Fruit fly (Drosophila melanogaster) whole organism, embryonic: ENCODE measurements around the gene Nep5.

Experiments
- ATbp ChIP-seq: fragments of 200-800 bp; sonication (Bioruptor generic); optimal IDR thresholded peaks from 2 replicates; lab custom pipeline; 2017; ENCODE audit warnings: missing biosample characterization, mild to moderate bottlenecking, missing genetic modification characterization, missing genetic modification reagents
- Bgb ChIP-seq: fragments of 200-800 bp; sonication (Bioruptor generic); IDR thresholded peaks from 2 replicates; pipeline ENCODE4 v1.3.6; 2022; ENCODE audit warnings: missing biosample characterization, missing genetic modification characterization; ENCODE audit not compliant: partially characterized antibody
- CG10274 ChIP-seq: fragments of 200-800 bp; sonication (Bioruptor generic); optimal IDR thresholded peaks from 3 replicates; lab custom pipeline; 2017; ENCODE audit warnings: missing biosample characterization, mild to moderate bottlenecking, missing genetic modification characterization
- CG10321 ChIP-seq: fragments of 200-800 bp; sonication (Bioruptor generic); IDR thresholded peaks from 2 replicates; pipeline ENCODE4 v1.3.6; 2022; ENCODE audit warnings: missing biosample characterization, missing genetic modification characterization
- CG10565 ChIP-seq: fragments of 200-800 bp; sonication (Bioruptor generic); optimal IDR thresholded peaks from 3 replicates; lab custom pipeline; 2016; ENCODE audit warnings: missing biosample characterization, mild to moderate bottlenecking, missing genetic modification characterization
- CG12299 ChIP-seq: fragments of 200-800 bp; sonication (Bioruptor generic); optimal IDR thresholded peaks from 2 replicates; lab custom pipeline; 2018; ENCODE audit warnings: missing biosample characterization, mild to moderate bottlenecking, missing genetic modification characterization
- CG13424 ChIP-seq: fragments of 200-800 bp; sonication (Bioruptor generic); optimal IDR thresholded peaks from 2 replicates; lab custom pipeline; 2019; ENCODE audit warnings: missing biosample characterization, mild to moderate bottlenecking, missing genetic modification characterization, moderate library complexity
- CG15269 ChIP-seq: fragments of 200-800 bp; sonication (Bioruptor generic); optimal IDR thresholded peaks from 2 replicates; lab custom pipeline; 2018; ENCODE audit warnings: missing biosample characterization, mild to moderate bottlenecking, missing genetic modification characterization, moderate library complexity
- CG18011 ChIP-seq: fragments of 200-800 bp; sonication (Bioruptor generic); optimal IDR thresholded peaks from 2 replicates; lab custom pipeline; 2017; ENCODE audit warnings: missing biosample characterization, missing genetic modification characterization, mild to moderate bottlenecking, moderate library complexity, missing genotype
- CG2678 ChIP-seq: fragments of 200-800 bp; sonication (Bioruptor generic); optimal IDR thresholded peaks from 3 replicates; lab custom pipeline; 2019; ENCODE audit warnings: missing biosample characterization, mild to moderate bottlenecking, missing genetic modification characterization, moderate library complexity
- CG30020 ChIP-seq: fragments of 200-800 bp; optimal IDR thresholded peaks from 2 replicates; lab custom pipeline; 2019; ENCODE audit warnings: missing biosample characterization, mild to moderate bottlenecking, missing genetic modification characterization, moderate library complexity
- CG30431 ChIP-seq: fragments of 200-800 bp; sonication (Bioruptor generic); optimal IDR thresholded peaks from 2 replicates; lab custom pipeline; 2017; ENCODE audit warnings: missing biosample characterization, missing genetic modification characterization
- CG33213 ChIP-seq: fragments of 200-800 bp; sonication (Bioruptor generic); optimal IDR thresholded peaks from 3 replicates; lab custom pipeline; 2016; ENCODE audit warnings: missing biosample characterization, missing genetic modification characterization
- CG4854 ChIP-seq: fragments of 200-800 bp; sonication (Bioruptor generic); optimal IDR thresholded peaks from 2 replicates; lab custom pipeline; 2016; ENCODE audit warnings: missing biosample characterization, missing genetic modification characterization, inconsistent platforms
- CG7357 ChIP-seq: fragments of 200-800 bp; sonication (Bioruptor generic); IDR thresholded peaks from 3 replicates; pipeline ENCODE4 v1.3.6; 2022; ENCODE audit warnings: missing biosample characterization, missing genetic modification characterization
- CG8765 ChIP-seq: fragments of 200-800 bp; sonication (Bioruptor generic); IDR thresholded peaks from 2 replicates; pipeline ENCODE4 v1.3.6; 2022; ENCODE audit warnings: missing biosample characterization, missing genetic modification characterization
- CG9727 ChIP-seq: fragments of 200-800 bp; sonication (Bioruptor generic); optimal IDR thresholded peaks from 3 replicates; lab custom pipeline; 2017; ENCODE audit warnings: missing biosample characterization, mild to moderate bottlenecking, missing genetic modification characterization
- Camta ChIP-seq: fragments of 200-800 bp; sonication (Bioruptor generic); optimal IDR thresholded peaks from 2 replicates; lab custom pipeline; 2016; ENCODE audit warnings: missing biosample characterization, missing genetic modification characterization
- Dip3 ChIP-seq: fragments of 200-800 bp; sonication (Bioruptor generic); optimal IDR thresholded peaks from 3 replicates; lab custom pipeline; 2016; ENCODE audit warnings: missing biosample characterization, missing genetic modification characterization
- Dref ChIP-seq: fragments of 200-800 bp; sonication (Bioruptor generic); IDR thresholded peaks from 2 replicates; pipeline ENCODE4 v1.3.6; 2022; ENCODE audit warnings: missing biosample characterization, missing genetic modification characterization
- Kr ChIP-seq: fragments of 200-800 bp; sonication (Bioruptor generic); optimal IDR thresholded peaks from 2 replicates; lab custom pipeline; 2017; ENCODE audit warnings: missing biosample characterization, mild to moderate bottlenecking, missing genetic modification characterization
- Lhr ChIP-seq: fragments of 200-800 bp; sonication (Bioruptor generic); optimal IDR thresholded peaks from 3 replicates; lab custom pipeline; 2017; ENCODE audit warnings: mild to moderate bottlenecking, missing biosample characterization, missing genetic modification reagents, missing genetic modification characterization
- NC2α ChIP-seq: fragments of 200-800 bp; sonication (Bioruptor generic); optimal IDR thresholded peaks from 2 replicates; lab custom pipeline; 2016; ENCODE audit warnings: missing biosample characterization, missing genetic modification characterization
- PHDP ChIP-seq: fragments of 200-800 bp; sonication (Bioruptor generic); optimal IDR thresholded peaks from 3 replicates; lab custom pipeline; 2018; ENCODE audit warnings: missing biosample characterization, mild to moderate bottlenecking, missing genetic modification characterization, moderate library complexity
- Sox100B ChIP-seq: fragments of 200-800 bp; sonication (Bioruptor generic); optimal IDR thresholded peaks from 3 replicates; lab custom pipeline; 2018; ENCODE audit warnings: missing biosample characterization, mild to moderate bottlenecking, missing genetic modification characterization
- Trl ChIP-seq, 3 experiments: fragments of >200 bp in 2 of 3; fragments of 200-800 bp in 1 of 3; sonication (Bioruptor generic) in 1 of 3; optimal IDR thresholded peaks; 2 replicates in 1 of 3; 3 replicates in 2 of 3; lab custom pipeline; 2016 to 2017; ENCODE audit warnings: missing biosample characterization in 1 of 3, missing genetic modification characterization in 1 of 3
- ab ChIP-seq: fragments of 200-800 bp; sonication (Bioruptor generic); optimal IDR thresholded peaks from 2 replicates; lab custom pipeline; 2016; ENCODE audit warnings: missing biosample characterization, missing genetic modification characterization
- ase ChIP-seq: fragments of 200-800 bp; sonication (Bioruptor generic); IDR thresholded peaks from 3 replicates; pipeline ENCODE4 v1.3.6; 2022; ENCODE audit warnings: missing biosample characterization, missing genetic modification characterization
- ato ChIP-seq: fragments of 200-800 bp; sonication (Bioruptor generic); IDR thresholded peaks from 2 replicates; pipeline ENCODE4 v1.3.6; 2022; ENCODE audit warnings: missing biosample characterization, missing genetic modification characterization; ENCODE audit not compliant: partially characterized antibody
- dati ChIP-seq: fragments of 200-800 bp; sonication (Bioruptor generic); IDR thresholded peaks from 2 replicates; pipeline ENCODE4 v1.3.6; 2022; ENCODE audit warnings: missing biosample characterization, missing genetic modification characterization
- dmrt11E ChIP-seq: fragments of 200-800 bp; sonication (Bioruptor generic); optimal IDR thresholded peaks from 3 replicates; lab custom pipeline; 2018; ENCODE audit warnings: missing biosample characterization, mild to moderate bottlenecking, missing genetic modification characterization, moderate library complexity
- dpn ChIP-seq, 2 experiments: fragments of 200-800 bp; sonication (Bioruptor generic); optimal IDR thresholded peaks; 3 replicates each; lab custom pipeline; 2016; ENCODE audit warnings: missing biosample characterization in 2 of 2, missing genetic modification characterization in 2 of 2
- fd64A ChIP-seq: fragments of 200-800 bp; sonication (Bioruptor generic); optimal IDR thresholded peaks from 3 replicates; lab custom pipeline; 2018; ENCODE audit warnings: missing biosample characterization, mild to moderate bottlenecking, missing genetic modification characterization
- ftz-f1 ChIP-seq: fragments of 200-800 bp; sonication (Bioruptor generic); optimal IDR thresholded peaks from 2 replicates; lab custom pipeline; 2016; ENCODE audit warnings: missing biosample characterization, missing genetic modification characterization
- h ChIP-seq: fragments of >200 bp; optimal IDR thresholded peaks from 2 replicates; lab custom pipeline; 2017
- kah ChIP-seq: fragments of 200-800 bp; sonication (Bioruptor generic); optimal IDR thresholded peaks from 2 replicates; lab custom pipeline; 2018; ENCODE audit warnings: missing biosample characterization, mild to moderate bottlenecking, missing genetic modification characterization
- luna ChIP-seq: fragments of 200-800 bp; sonication (Bioruptor generic); optimal IDR thresholded peaks from 2 replicates; lab custom pipeline; 2016; ENCODE audit warnings: missing biosample characterization, missing genetic modification characterization
- otp ChIP-seq: fragments of 200-800 bp; sonication (Bioruptor generic); IDR thresholded peaks from 3 replicates; pipeline ENCODE4, ENCODE4 v1.3.6; 2022; ENCODE audit warnings: missing biosample characterization, missing genetic modification characterization
- pb ChIP-seq: fragments of 200-800 bp; sonication (Bioruptor generic); optimal IDR thresholded peaks from 3 replicates; lab custom pipeline; 2016; ENCODE audit warnings: missing biosample characterization, missing genetic modification characterization
- pfk ChIP-seq: fragments of 200-800 bp; sonication (Bioruptor generic); optimal IDR thresholded peaks from 2 replicates; lab custom pipeline; 2018; ENCODE audit warnings: missing biosample characterization, mild to moderate bottlenecking, missing genetic modification characterization, moderate library complexity
- prd ChIP-seq, 3 experiments: fragments of >200 bp in 2 of 3; fragments of 200-800 bp in 1 of 3; sonication (Bioruptor generic) in 1 of 3; optimal IDR thresholded peaks in 2 of 3; IDR thresholded peaks in 1 of 3; 2 replicates in 2 of 3; 3 replicates in 1 of 3; pipeline versions ENCODE4 v1.3.6 to Lab custom; 2017 to 2022; ENCODE audit warnings: missing biosample characterization in 1 of 3, missing genetic modification characterization in 1 of 3
- pzg ChIP-seq: fragments of 200-800 bp; sonication (Bioruptor generic); optimal IDR thresholded peaks from 3 replicates; lab custom pipeline; 2018; ENCODE audit warnings: missing biosample characterization, mild to moderate bottlenecking, missing genetic modification characterization, moderate library complexity
- ro ChIP-seq: fragments of 200-800 bp; sonication (Bioruptor generic); IDR thresholded peaks from 2 replicates; pipeline ENCODE4 v1.3.6; 2022; ENCODE audit warnings: missing biosample characterization, missing genetic modification characterization
- sd ChIP-seq: fragments of 200-800 bp; sonication (Bioruptor generic); optimal IDR thresholded peaks from 3 replicates; lab custom pipeline; 2018; ENCODE audit warnings: missing biosample characterization, mild to moderate bottlenecking, missing genetic modification characterization, moderate library complexity
- slp2 ChIP-seq: fragments of 200-800 bp; sonication (Bioruptor generic); optimal IDR thresholded peaks from 2 replicates; lab custom pipeline; 2016; ENCODE audit warnings: missing biosample characterization, missing genetic modification characterization
- tap ChIP-seq: fragments of 200-800 bp; optimal IDR thresholded peaks from 3 replicates; lab custom pipeline; 2019; ENCODE audit warnings: missing biosample characterization, mild to moderate bottlenecking, missing genetic modification characterization, moderate library complexity
- trem ChIP-seq: fragments of 200-800 bp; optimal IDR thresholded peaks from 3 replicates; lab custom pipeline; 2019; ENCODE audit warnings: missing biosample characterization, mild to moderate bottlenecking, missing genetic modification characterization, moderate library complexity
- zen2 ChIP-seq: fragments of 200-800 bp; sonication (Bioruptor generic); IDR thresholded peaks from 3 replicates; pipeline ENCODE4 v1.3.6; 2022; ENCODE audit warnings: missing biosample characterization, missing genetic modification characterization; ENCODE audit not compliant: partially characterized antibody

The Nep5 gene

DNA sequence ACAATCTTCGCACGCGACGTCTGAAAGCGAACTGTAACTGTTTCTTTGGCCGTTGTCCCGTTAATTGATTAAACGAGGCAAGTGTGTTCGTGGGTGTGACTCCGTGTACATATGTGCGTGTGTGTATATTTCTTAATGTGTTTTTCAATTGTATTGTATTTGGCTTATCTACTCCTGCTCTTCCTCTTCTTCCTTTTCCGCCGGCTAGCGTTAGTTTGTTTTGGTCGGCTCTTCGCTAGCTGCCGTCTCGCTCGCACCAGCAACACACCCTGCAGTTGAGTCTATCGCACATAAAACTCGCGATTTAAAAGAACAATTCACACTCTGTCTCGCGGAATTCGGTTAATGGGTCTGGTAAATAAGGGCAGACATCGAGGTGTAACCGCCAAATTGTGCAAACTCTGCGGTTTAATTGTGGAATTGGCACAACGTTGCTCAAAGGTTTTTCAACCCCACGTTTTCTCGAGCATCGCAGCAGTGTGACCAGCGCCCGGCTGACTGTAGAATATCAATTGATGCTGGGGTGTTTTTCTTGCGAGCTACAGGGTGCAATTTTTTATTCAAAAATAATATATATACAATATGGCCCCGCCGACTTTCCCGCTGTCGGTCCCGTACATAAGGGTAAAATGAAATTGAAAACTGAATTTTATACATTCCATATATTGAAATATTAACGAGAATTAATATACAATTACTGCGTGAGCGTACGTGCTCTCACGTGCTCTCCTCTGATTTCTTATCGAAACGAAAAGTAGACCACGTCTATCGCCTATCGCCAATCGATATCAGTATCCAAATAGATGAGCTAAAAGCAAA, 48.0 kb upstream of the Nep5 start, which contains the start of the genes gb and CG5815 (continued):
- TF ChIP-seq slp2 (GFP tag; lab: Kevin White, UChicago): peak; percentile 55
- TF ChIP-seq trem (tag; lab: Kevin White, UChicago): peak; percentile 87
- TF ChIP-seq prd (optimal IDR thresholded peaks at IDR 0.05; lab: Kevin White, UChicago): no peak
- TF ChIP-seq prd (GFP tag; IDR thresholded peaks at IDR 0.05; lab: Robert Waterston, UW): peak; percentile 95
- TF ChIP-seq CG12299 (tag; lab: Kevin White, UChicago): peak; percentile 88
- peak; percentile 85 for TF ChIP-seq Dref (GFP tag; lab: Robert Waterston, UW)
- TF ChIP-seq CG15269 (tag; lab: Kevin White, UChicago): peak; percentile 89
- TF ChIP-seq Camta: peak; percentile 73
- peak; percentile 78 for TF ChIP-seq CG7357 (GFP tag; lab: Robert Waterston, UW)
- TF ChIP-seq CG13424 (tag; lab: Kevin White, UChicago): peak; percentile 93
- TF ChIP-seq dmrt11E: peak; percentile 87
- peak; percentile 2 for TF ChIP-seq NC2α (GFP tag; lab: Kevin White, UChicago)
- TF ChIP-seq CG8765 (GFP tag; lab: Robert Waterston, UW): peak; percentile 86
- peak; percentile 83 for TF ChIP-seq Dip3 (GFP tag; lab: Kevin White, UChicago)
- peak; percentile 84 for TF ChIP-seq ase (GFP tag; lab: Robert Waterston, UW)
- no peak for TF ChIP-seq h (lab: Kevin White, UChicago)
- TF ChIP-seq sd: no peak
- TF ChIP-seq dpn (GFP tag; optimal IDR thresholded peaks at IDR 0.05; lab: Kevin White, UChicago): peak; percentile 89 to 92
- no peak for TF ChIP-seq Trl (optimal IDR thresholded peaks at IDR 0.05; lab: Kevin White, UChicago)
- peak; percentile 53 for TF ChIP-seq Trl (GFP tag; optimal IDR thresholded peaks at IDR 0.05; lab: Kevin White, UChicago)
- peak; percentile 76 for TF ChIP-seq CG10274 (GFP tag; lab: Kevin White, UChicago)
- no peak for TF ChIP-seq tap (tag; lab: Kevin White, UChicago)
- peak; percentile 85 for TF ChIP-seq CG4854
- TF ChIP-seq Lhr (GFP tag; lab: Kevin White, UChicago): peak; percentile 95
- TF ChIP-seq ATbp (GFP tag; lab: Kevin White, UChicago): peak; percentile 54
- peak; percentile 86 for TF ChIP-seq ato
- no peak for TF ChIP-seq pb (GFP tag; lab: Kevin White, UChicago)
- TF ChIP-seq CG30020: peak; percentile 71
- TF ChIP-seq ab (GFP tag; lab: Kevin White, UChicago): peak; percentile 51
- peak; percentile 89 for TF ChIP-seq CG30431
- TF ChIP-seq CG2678 (tag; lab: Kevin White, UChicago): peak; percentile 92
- TF ChIP-seq Bgb (GFP tag; lab: Robert Waterston, UW): peak; percentile 90
- TF ChIP-seq otp: peak; percentile 85
- TF ChIP-seq zen2 (GFP tag; lab: Robert Waterston, UW): peak; percentile 80
- TF ChIP-seq dati (GFP tag; lab: Robert Waterston, UW): no peak; the same call in 1 of the 2 replicates
- TF ChIP-seq CG33213 (GFP tag; lab: Kevin White, UChicago): peak; percentile 88
- peak; percentile 80 for TF ChIP-seq CG18011
- TF ChIP-seq luna (GFP tag; lab: Kevin White, UChicago): no peak
- TF ChIP-seq fd64A (GFP tag; lab: Kevin White, UChicago): no peak
- no peak for TF ChIP-seq Kr (GFP tag; lab: Kevin White, UChicago)
- peak; percentile 17 for TF ChIP-seq pfk
- peak; percentile 65 for TF ChIP-seq CG10321 (GFP tag; lab: Robert Waterston, UW)
- peak; percentile 32 for TF ChIP-seq CG10565 (GFP tag; lab: Kevin White, UChicago)
- TF ChIP-seq ro: peak; percentile 55
- TF ChIP-seq PHDP (tag; lab: Kevin White, UChicago): peak; percentile 92
- TF ChIP-seq pzg: peak; percentile 60
- peak; percentile 92 for TF ChIP-seq CG9727 (GFP tag; lab: Kevin White, UChicago)
- peak; percentile 57 for TF ChIP-seq kah (GFP tag; lab: Kevin White, UChicago)
- no peak for TF ChIP-seq Sox100B
- TF ChIP-seq ftz-f1 (GFP tag; lab: Kevin White, UChicago): peak; percentile 78
